Worm (Caenorhabditis elegans) whole organism, L2 larva: ENCODE measurements around the gene T06C12.12.

Experiments used
- F13H6.1 ChIP-seq: sonication (generic microtip); optimal IDR thresholded peaks from 2 replicates; lab custom pipeline; 2016; ENCODE audit warnings: missing genetic modification characterization, missing compliant biosample characterization
- ZK546.5 ChIP-seq: sonication (generic microtip); optimal IDR thresholded peaks from 2 replicates; lab custom pipeline; 2017; ENCODE audit warnings: missing biosample characterization, missing genetic modification characterization
- ama-1 ChIP-seq: fragments of 150-350 bp; optimal IDR thresholded peaks from 2 replicates; lab custom pipeline; 2018; ENCODE audit warnings: inconsistent platforms
- blmp-1 ChIP-seq: sonication (generic microtip); optimal IDR thresholded peaks from 2 replicates; lab custom pipeline; 2017; ENCODE audit warnings: missing genetic modification characterization, mild to moderate bottlenecking, missing compliant biosample characterization, antibody characterized with exemption, moderate library complexity; ENCODE audit not compliant: insufficient read depth
- ceh-82 ChIP-seq: fragments of 150-350 bp; optimal IDR thresholded peaks from 2 replicates; lab custom pipeline; 2014; ENCODE audit warnings: missing biosample characterization, missing genetic modification characterization
- elt-3 ChIP-seq: sonication (generic microtip); optimal IDR thresholded peaks from 2 replicates; lab custom pipeline; 2017; ENCODE audit warnings: missing biosample characterization, missing genetic modification characterization
- fos-1 ChIP-seq: fragments of 150-350 bp; optimal IDR thresholded peaks from 2 replicates; lab custom pipeline; 2014; ENCODE audit warnings: missing biosample characterization, missing genetic modification characterization
- lin-11 ChIP-seq: fragments of 150-350 bp; sonication (generic microtip); optimal IDR thresholded peaks from 2 replicates; lab custom pipeline; 2014; ENCODE audit warnings: missing biosample characterization, missing genetic modification characterization, inconsistent platforms, mixed read lengths
- nhr-10 ChIP-seq: sonication (generic microtip); optimal IDR thresholded peaks from 2 replicates; lab custom pipeline; 2017; ENCODE audit warnings: missing biosample characterization, missing genetic modification characterization
- nhr-6 ChIP-seq: fragments of 150-350 bp; optimal IDR thresholded peaks from 2 replicates; lab custom pipeline; 2014; ENCODE audit warnings: missing biosample characterization, missing genetic modification characterization
- skn-1 ChIP-seq: sonication (generic microtip); optimal IDR thresholded peaks from 2 replicates; lab custom pipeline; 2017; ENCODE audit warnings: missing biosample characterization, missing genetic modification characterization
- unc-62 ChIP-seq: fragments of 150-350 bp; optimal IDR thresholded peaks from 2 replicates; lab custom pipeline; 2014; ENCODE audit warnings: missing biosample characterization, missing genetic modification reagents, missing genetic modification characterization
- ztf-4 ChIP-seq: fragments of 150-350 bp; optimal IDR thresholded peaks from 2 replicates; lab custom pipeline; 2014; ENCODE audit warnings: missing biosample characterization, missing genetic modification characterization

- TF ChIP-seq fos-1 (tag; lab: Kevin White, UChicago) (no peak), F13H6.1 (tag; lab: Kevin White, UChicago) (no peak), elt-3 (tag; lab: Kevin White, UChicago) (no peak), ceh-82 (tag; lab: Kevin White, UChicago) (no peak), ztf-4 (tag; lab: Kevin White, UChicago) (no peak), unc-62 (no peak), nhr-10 (tag; lab: Kevin White, UChicago) (no peak), ama-1 (lab: Kevin White, UChicago) (no peak), blmp-1 (tag; lab: Kevin White, UChicago) (no peak), nhr-6 (tag; lab: Kevin White, UChicago) (no peak), lin-11 (tag; lab: Kevin White, UChicago) (no peak), ZK546.5 (tag; lab: Kevin White, UChicago) (no peak), skn-1 (no peak)
These were observed 5.8 kb downstream of the T06C12.12 start, which contains the start of gene str-60 for ce11 chrV:15897696-15898095.
